Worm (Caenorhabditis elegans): ENCODE data around the gene tag-164.

ce11 chrIII:13462138-13462634 lies 2.8 kb downstream of the tag-164 start, which contains the start of the genes abcf-2 and T27E9.2:
- TF ChIP-seq hmbx-1 (tag; optimal IDR thresholded peaks at IDR 0.05) (no peak), hnd-1 (tag; optimal IDR thresholded peaks at IDR 0.05) (no peak), ceh-36 (tag; optimal IDR thresholded peaks at IDR 0.05) (no peak), scrt-1 (GFP tag; IDR thresholded peaks at IDR 0.05) (no peak), B0310.2 (tag; optimal IDR thresholded peaks at IDR 0.05) (no peak), tbx-37 (GFP tag; conservative IDR thresholded peaks at IDR 0.05) (no peak), ama-1 (optimal IDR thresholded peaks at IDR 0.05) (no peak), tra-4 (tag; optimal IDR thresholded peaks at IDR 0.05) (no peak), F13C5.2 (tag; optimal IDR thresholded peaks at IDR 0.05) (no peak), aly-1 (tag; optimal IDR thresholded peaks at IDR 0.05) (no peak), ets-7 (tag; optimal IDR thresholded peaks at IDR 0.05) (no peak), ceh-13 (GFP tag; optimal IDR thresholded peaks at IDR 0.05) (no peak), tbx-11 (GFP tag; IDR thresholded peaks at IDR 0.05) (no peak), sea-1 (GFP tag; conservative IDR thresholded peaks at IDR 0.05) (no peak)

All from whole organism, early embryonic.